Worm (Caenorhabditis elegans) whole organism, L1 larva: ENCODE results near the gene F44E7.7.

Experiments used
- C04F5.9 ChIP-seq: sonication (generic microtip); optimal IDR thresholded peaks from 2 replicates; lab custom pipeline; 2016; ENCODE audit warnings: missing genetic modification characterization, missing compliant biosample characterization
- C16A3.4 ChIP-seq: fragments of 150-350 bp; optimal IDR thresholded peaks from 2 replicates; lab custom pipeline; 2014; ENCODE audit warnings: missing biosample characterization, missing genetic modification characterization
- F16B12.6 ChIP-seq: fragments of 150-350 bp; optimal IDR thresholded peaks from 2 replicates; lab custom pipeline; 2014; ENCODE audit warnings: missing biosample characterization, missing genetic modification characterization
- Y116A8C.19 ChIP-seq: sonication (generic microtip); optimal IDR thresholded peaks from 2 replicates; lab custom pipeline; 2016; ENCODE audit warnings: missing compliant biosample characterization, missing genetic modification characterization, borderline replicate concordance
- aha-1 ChIP-seq: fragments of 150-350 bp; optimal IDR thresholded peaks from 2 replicates; lab custom pipeline; 2014; ENCODE audit warnings: missing biosample characterization, missing genetic modification characterization
- aly-2 ChIP-seq: fragments of 150-350 bp; optimal IDR thresholded peaks from 2 replicates; lab custom pipeline; 2014; ENCODE audit warnings: missing biosample characterization, missing genetic modification characterization
- ama-1 ChIP-seq: fragments of 150-350 bp; optimal IDR thresholded peaks from 2 replicates; lab custom pipeline; 2014
- blmp-1 ChIP-seq: fragments of 150-350 bp; optimal IDR thresholded peaks from 2 replicates; lab custom pipeline; 2014; ENCODE audit warnings: missing biosample characterization, missing genetic modification characterization
- ceh-63 ChIP-seq: fragments of 200-800 bp; sonication (Bioruptor generic); optimal IDR thresholded peaks from 2 replicates; lab custom pipeline; 2018; ENCODE audit warnings: mild to moderate bottlenecking, missing genetic modification characterization, missing compliant biosample characterization
- ceh-82 ChIP-seq, 3 experiments: fragments of 150-350 bp in 1 of 3; sonication (generic microtip) in 2 of 3; optimal IDR thresholded peaks; 2 replicates each; lab custom pipeline; 2014 to 2017; ENCODE audit warnings: missing biosample characterization in 3 of 3, missing genetic modification characterization in 3 of 3
- ceh-90 ChIP-seq: sonication (generic microtip); optimal IDR thresholded peaks from 2 replicates; lab custom pipeline; 2016; ENCODE audit warnings: missing genetic modification characterization, missing compliant biosample characterization
- ces-1 ChIP-seq: fragments of 150-350 bp; optimal IDR thresholded peaks from 2 replicates; lab custom pipeline; 2014; ENCODE audit warnings: missing biosample characterization, missing genetic modification reagents, missing genetic modification characterization
- dpl-1 ChIP-seq, 3 experiments: fragments of 150-350 bp in 2 of 3; sonication (generic microtip) in 1 of 3; optimal IDR thresholded peaks; 2 replicates each; lab custom pipeline; 2014 to 2017; ENCODE audit warnings: missing biosample characterization in 3 of 3, missing genetic modification characterization in 3 of 3, missing genetic modification reagents in 3 of 3
- dsc-1 ChIP-seq: sonication (generic microtip); optimal IDR thresholded peaks from 2 replicates; lab custom pipeline; 2016; ENCODE audit warnings: mild to moderate bottlenecking, missing genetic modification characterization, missing compliant biosample characterization
- efl-1 ChIP-seq, 4 experiments: fragments of 150-350 bp; optimal IDR thresholded peaks in 3 of 4; peaks in 1 of 4; 1 replicate in 1 of 4; 2 replicates in 3 of 4; lab custom pipeline; 2014; ENCODE audit warnings: missing biosample characterization in 2 of 4, missing genetic modification characterization in 2 of 4, missing genetic modification reagents in 2 of 4
- efl-3 ChIP-seq: fragments of 200-800 bp; sonication (Bioruptor generic); optimal IDR thresholded peaks from 2 replicates; lab custom pipeline; 2018; ENCODE audit warnings: mild to moderate bottlenecking, missing genetic modification characterization, missing compliant biosample characterization
- egl-13 ChIP-seq: sonication (generic microtip); optimal IDR thresholded peaks from 2 replicates; lab custom pipeline; 2016; ENCODE audit warnings: missing genotype, missing genetic modification reagents, missing genetic modification characterization, missing compliant biosample characterization
- elt-2 ChIP-seq: sonication (generic microtip); optimal IDR thresholded peaks from 2 replicates; lab custom pipeline; 2016; ENCODE audit warnings: missing genetic modification characterization, mild to moderate bottlenecking, inconsistent platforms, missing compliant biosample characterization, missing genetic modification reagents
- fkh-4 ChIP-seq: sonication (generic microtip); optimal IDR thresholded peaks from 2 replicates; lab custom pipeline; 2016; ENCODE audit warnings: missing compliant biosample characterization, missing genetic modification characterization, borderline replicate concordance
- fos-1 ChIP-seq: fragments of 150-350 bp; optimal IDR thresholded peaks from 2 replicates; lab custom pipeline; 2014; ENCODE audit warnings: missing biosample characterization, missing genetic modification characterization
- grh-1 ChIP-seq: fragments of 200-800 bp; sonication (Bioruptor generic); IDR thresholded peaks from 2 replicates; pipeline ENCODE4 v1.3.6; 2022; ENCODE audit warnings: missing genetic modification reagents, missing genetic modification characterization, missing compliant biosample characterization
- hlh-17 ChIP-seq: fragments of 200-800 bp; sonication (Bioruptor generic); optimal IDR thresholded peaks from 2 replicates; lab custom pipeline; 2018; ENCODE audit warnings: missing genetic modification characterization, mild to moderate bottlenecking, missing compliant biosample characterization, moderate library complexity, borderline replicate concordance
- hlh-4 ChIP-seq: sonication (generic microtip); optimal IDR thresholded peaks from 2 replicates; lab custom pipeline; 2016; ENCODE audit warnings: mild to moderate bottlenecking, missing genetic modification characterization, missing compliant biosample characterization
- irx-1 ChIP-seq: sonication (generic microtip); optimal IDR thresholded peaks from 2 replicates; lab custom pipeline; 2016; ENCODE audit warnings: missing genetic modification characterization, missing compliant biosample characterization
- lin-14 ChIP-seq: fragments of 200-800 bp; sonication (Bioruptor generic); optimal IDR thresholded peaks from 2 replicates; lab custom pipeline; 2018; ENCODE audit warnings: mild to moderate bottlenecking, missing genetic modification characterization, moderate library complexity, missing compliant biosample characterization
- lin-15B ChIP-seq: fragments of 150-350 bp; sonication (generic microtip); optimal IDR thresholded peaks from 3 replicates; lab custom pipeline; 2014; ENCODE audit warnings: missing biosample characterization, missing genetic modification characterization
- lin-39 ChIP-seq: fragments of 150-350 bp; optimal IDR thresholded peaks from 2 replicates; lab custom pipeline; 2014; ENCODE audit warnings: missing biosample characterization, missing genetic modification reagents, missing genetic modification characterization
- mdl-1 ChIP-seq, 2 experiments: fragments of 150-350 bp; optimal IDR thresholded peaks; 2 replicates each; lab custom pipeline; 2014 to 2017; ENCODE audit warnings: missing biosample characterization in 2 of 2, missing genetic modification characterization in 2 of 2, inconsistent platforms in 1 of 2
- mef-2 ChIP-seq: fragments of 150-350 bp; optimal IDR thresholded peaks from 2 replicates; lab custom pipeline; 2014; ENCODE audit warnings: missing biosample characterization, missing genetic modification characterization
- mep-1 ChIP-seq: fragments of 150-350 bp; optimal IDR thresholded peaks from 2 replicates; lab custom pipeline; 2014; ENCODE audit warnings: missing biosample characterization, missing genetic modification characterization
- nhr-12 ChIP-seq: sonication (generic microtip); optimal IDR thresholded peaks from 2 replicates; lab custom pipeline; 2017; ENCODE audit warnings: missing biosample characterization, missing genetic modification characterization
- nhr-28 ChIP-seq: fragments of 150-350 bp; optimal IDR thresholded peaks from 2 replicates; lab custom pipeline; 2014; ENCODE audit warnings: missing biosample characterization, missing genetic modification characterization
- nhr-47 ChIP-seq: sonication (generic microtip); optimal IDR thresholded peaks from 2 replicates; lab custom pipeline; 2016; ENCODE audit warnings: mild to moderate bottlenecking, missing genetic modification characterization, moderate library complexity, missing compliant biosample characterization
- nhr-76 ChIP-seq: sonication (generic microtip); optimal IDR thresholded peaks from 2 replicates; lab custom pipeline; 2017; ENCODE audit warnings: missing biosample characterization, missing genetic modification characterization
- nhr-77 ChIP-seq: fragments of 150-350 bp; optimal IDR thresholded peaks from 2 replicates; lab custom pipeline; 2014; ENCODE audit warnings: missing biosample characterization, missing genetic modification characterization
- nhr-90 ChIP-seq: sonication (generic microtip); optimal IDR thresholded peaks from 2 replicates; lab custom pipeline; 2016; ENCODE audit warnings: mild to moderate bottlenecking, missing genetic modification characterization, missing compliant biosample characterization; ENCODE audit not compliant: poor library complexity
- pag-3 ChIP-seq: sonication (generic microtip); optimal IDR thresholded peaks from 2 replicates; lab custom pipeline; 2017; ENCODE audit warnings: missing genetic modification characterization, mild to moderate bottlenecking, missing compliant biosample characterization, antibody characterized with exemption, borderline replicate concordance; ENCODE audit not compliant: insufficient read depth
- pqm-1 ChIP-seq: sonication (generic microtip); optimal IDR thresholded peaks from 3 replicates; lab custom pipeline; 2017; ENCODE audit warnings: missing biosample characterization, missing genetic modification characterization
- rnt-1 ChIP-seq: sonication (generic microtip); optimal IDR thresholded peaks from 2 replicates; lab custom pipeline; 2016; ENCODE audit warnings: mild to moderate bottlenecking, missing genetic modification characterization, moderate library complexity, missing compliant biosample characterization
- snpc-4 ChIP-seq: fragments of 150-350 bp; optimal IDR thresholded peaks from 2 replicates; lab custom pipeline; 2014; ENCODE audit warnings: missing biosample characterization, missing genetic modification characterization
- sptf-1 ChIP-seq: fragments of 150-350 bp; optimal IDR thresholded peaks from 2 replicates; lab custom pipeline; 2014; ENCODE audit warnings: missing biosample characterization, missing genetic modification characterization
- sup-37 ChIP-seq: fragments of 200-800 bp; sonication (Bioruptor generic); optimal IDR thresholded peaks from 2 replicates; lab custom pipeline; 2018; ENCODE audit warnings: mild to moderate bottlenecking, missing genetic modification characterization, missing compliant biosample characterization
- swsn-7 ChIP-seq: sonication (generic microtip); optimal IDR thresholded peaks from 2 replicates; lab custom pipeline; 2016; ENCODE audit warnings: missing genetic modification characterization, missing compliant biosample characterization
- tbx-2 ChIP-seq: sonication (generic microtip); optimal IDR thresholded peaks from 2 replicates; lab custom pipeline; 2016; ENCODE audit warnings: missing genetic modification characterization, missing compliant biosample characterization
- unc-30 ChIP-seq: sonication (generic microtip); optimal IDR thresholded peaks from 2 replicates; lab custom pipeline; 2017; ENCODE audit warnings: missing biosample characterization, missing genetic modification characterization
- unc-62 ChIP-seq: fragments of 150-350 bp; optimal IDR thresholded peaks from 2 replicates; lab custom pipeline; 2014; ENCODE audit warnings: missing biosample characterization, missing genetic modification reagents, missing genetic modification characterization
- unc-86 ChIP-seq: sonication (generic microtip); optimal IDR thresholded peaks from 2 replicates; lab custom pipeline; 2016; ENCODE audit warnings: missing genetic modification characterization, missing compliant biosample characterization
- unc-98 ChIP-seq: fragments of 200-800 bp; sonication (Bioruptor generic); IDR thresholded peaks from 2 replicates; pipeline ENCODE4 v1.3.6; 2022; ENCODE audit warnings: missing genetic modification characterization, missing compliant biosample characterization
- zag-1 ChIP-seq: fragments of 150-350 bp; optimal IDR thresholded peaks from 2 replicates; lab custom pipeline; 2014; ENCODE audit warnings: missing biosample characterization, missing genetic modification characterization
- ztf-11 ChIP-seq, 2 experiments: sonication (generic microtip); optimal IDR thresholded peaks; 2 replicates each; lab custom pipeline; 2016 to 2017; ENCODE audit warnings: missing genetic modification characterization in 2 of 2, missing biosample characterization in 1 of 2, missing compliant biosample characterization in 1 of 2

The F44E7.7 gene

ce11 chrV:5822968-5823367 is 37.7 kb upstream of the F44E7.7 start (continued):
- TF ChIP-seq nhr-76 (tag; lab: Kevin White, UChicago) (no peak), aha-1 (tag; lab: Kevin White, UChicago) (no peak)

- TF ChIP-seq nhr-12 (tag; lab: Kevin White, UChicago) (no peak), lin-14 (GFP tag; lab: Kevin White, UChicago) (peak; percentile 5), F16B12.6 (tag; lab: Kevin White, UChicago) (no peak), nhr-90 (no peak), nhr-47 (no peak), nhr-77 (no peak), aha-1 (tag; lab: Kevin White, UChicago) (no peak), unc-86 (tag; lab: Kevin White, UChicago) (no peak), snpc-4 (tag; lab: Kevin White, UChicago) (no peak), tbx-2 (no peak), ceh-82 (tag; optimal IDR thresholded peaks at IDR 0.05; lab: Kevin White, UChicago) (no peak), hlh-4 (tag; lab: Kevin White, UChicago) (no peak), elt-2 (tag; lab: Kevin White, UChicago) (peak; percentile 96), ces-1 (GFP tag; lab: Kevin White, UChicago) (no peak), mdl-1 (tag; optimal IDR thresholded peaks at IDR 0.05; lab: Kevin White, UChicago) (no peak), efl-1 (optimal IDR thresholded peaks at IDR 0.05; lab: Kevin White, UChicago) (no peak), efl-1 (GFP tag; optimal IDR thresholded peaks at IDR 0.05 in 1 of 2; lab: Kevin White, UChicago) (no peak), grh-1 (GFP tag; lab: Robert Waterston, UW) (no peak), fkh-4 (tag; lab: Kevin White, UChicago) (no peak), unc-98 (GFP tag; lab: Robert Waterston, UW) (no peak), aly-2 (tag; lab: Kevin White, UChicago) (no peak), sup-37 (GFP tag; lab: Kevin White, UChicago) (no peak), ceh-63 (no peak), irx-1 (no peak), egl-13 (tag; lab: Kevin White, UChicago) (no peak), unc-62 (no peak), nhr-28 (no peak), swsn-7 (tag; lab: Kevin White, UChicago) (no peak), hlh-17 (GFP tag; lab: Kevin White, UChicago) (no peak), lin-15B (no peak), unc-30 (tag; lab: Kevin White, UChicago) (no peak), pqm-1 (tag; lab: Kevin White, UChicago) (peak; percentile 99), zag-1 (no peak), blmp-1 (tag; lab: Kevin White, UChicago) (no peak), fos-1 (tag; lab: Kevin White, UChicago) (no peak), ama-1 (lab: Kevin White, UChicago) (no peak), C04F5.9 (tag; lab: Kevin White, UChicago) (no peak), dsc-1 (no peak), efl-3 (GFP tag; lab: Kevin White, UChicago) (no peak), rnt-1 (tag; lab: Kevin White, UChicago) (no peak), Y116A8C.19 (tag; lab: Kevin White, UChicago) (no peak), mep-1 (tag; lab: Kevin White, UChicago) (no peak), ztf-11 (tag; optimal IDR thresholded peaks at IDR 0.05; lab: Kevin White, UChicago) (no peak), pag-3 (tag; lab: Kevin White, UChicago) (no peak), lin-39 (tag; lab: Kevin White, UChicago) (no peak), C16A3.4 (tag; lab: Kevin White, UChicago) (no peak), dpl-1 (GFP tag; optimal IDR thresholded peaks at IDR 0.05; lab: Kevin White, UChicago) (no peak), ceh-90 (tag; lab: Kevin White, UChicago) (no peak), mef-2 (tag; lab: Kevin White, UChicago) (no peak), sptf-1 (tag; lab: Kevin White, UChicago) (no peak)
These were observed 36.3 kb upstream of the F44E7.7 start for ce11 chrV:5821451-5822143.
